Worm (Caenorhabditis elegans) whole organism, mixed stage, embryonic: Measurements from ENCODE around the gene ndg-4.
A peak's percentile ranks its signal among the peaks of the same experiment; 100 is the strongest.

Source experiments
- bed-3 ChIP-seq: fragments of 200-800 bp; sonication (Bioruptor generic); optimal IDR thresholded peaks from 3 replicates; lab custom pipeline; 2018; ENCODE audit warnings: mild to moderate bottlenecking, missing genetic modification characterization, moderate library complexity, missing compliant biosample characterization
- blmp-1 ChIP-seq: fragments of 150-350 bp; optimal IDR thresholded peaks from 2 replicates; lab custom pipeline; 2014; ENCODE audit warnings: missing biosample characterization, missing genetic modification characterization
- ceh-39 ChIP-seq: fragments of 150-350 bp; optimal IDR thresholded peaks from 2 replicates; lab custom pipeline; 2014; ENCODE audit warnings: missing biosample characterization, missing genetic modification characterization
- ceh-43 ChIP-seq: fragments of 200-800 bp; sonication (Bioruptor generic); optimal IDR thresholded peaks from 2 replicates; lab custom pipeline; 2018; ENCODE audit warnings: mild to moderate bottlenecking, missing genetic modification characterization, moderate library complexity, missing compliant biosample characterization
- ceh-83 ChIP-seq: fragments of 200-800 bp; sonication (Bioruptor generic); optimal IDR thresholded peaks from 2 replicates; lab custom pipeline; 2018; ENCODE audit warnings: mild to moderate bottlenecking, missing genetic modification characterization, missing compliant biosample characterization
- ces-1 ChIP-seq: fragments of 150-350 bp; optimal IDR thresholded peaks from 2 replicates; lab custom pipeline; 2014; ENCODE audit warnings: missing biosample characterization, missing genetic modification reagents, missing genetic modification characterization
- cnd-1 ChIP-seq: fragments of 200-800 bp; sonication (Bioruptor generic); optimal IDR thresholded peaks from 2 replicates; lab custom pipeline; 2018; ENCODE audit warnings: mild to moderate bottlenecking, missing genetic modification characterization, missing compliant biosample characterization
- elt-1 ChIP-seq: sonication (generic microtip); optimal IDR thresholded peaks from 2 replicates; lab custom pipeline; 2017; ENCODE audit warnings: missing genetic modification characterization, mild to moderate bottlenecking, missing compliant biosample characterization, antibody characterized with exemption, moderate library complexity, borderline replicate concordance; ENCODE audit not compliant: insufficient read depth
- elt-3 ChIP-seq: fragments of 150-350 bp; optimal IDR thresholded peaks from 2 replicates; lab custom pipeline; 2014; ENCODE audit warnings: missing biosample characterization, missing genetic modification characterization
- flh-1 ChIP-seq: fragments of 200-800 bp; sonication (Bioruptor generic); optimal IDR thresholded peaks from 2 replicates; lab custom pipeline; 2018; ENCODE audit warnings: mild to moderate bottlenecking, missing genetic modification characterization, moderate library complexity, missing compliant biosample characterization
- ham-2 ChIP-seq: fragments of 200-800 bp; sonication (Bioruptor generic); optimal IDR thresholded peaks from 2 replicates; lab custom pipeline; 2018; ENCODE audit warnings: mild to moderate bottlenecking, missing genetic modification characterization, missing compliant biosample characterization
- hlh-1 ChIP-seq: fragments of 150-350 bp; optimal IDR thresholded peaks from 2 replicates; lab custom pipeline; 2014; ENCODE audit warnings: missing biosample characterization, missing genetic modification reagents, missing genetic modification characterization
- lin-13 ChIP-seq: fragments of 150-350 bp; optimal IDR thresholded peaks from 2 replicates; lab custom pipeline; 2014; ENCODE audit warnings: missing biosample characterization, missing genetic modification characterization
- lin-32 ChIP-seq: fragments of 200-800 bp; sonication (Bioruptor generic); optimal IDR thresholded peaks from 2 replicates; lab custom pipeline; 2018; ENCODE audit warnings: mild to moderate bottlenecking, missing genetic modification characterization, missing compliant biosample characterization
- lsy-2 ChIP-seq: fragments of 150-350 bp; optimal IDR thresholded peaks from 2 replicates; lab custom pipeline; 2014; ENCODE audit warnings: missing biosample characterization, missing genetic modification characterization
- mep-1 ChIP-seq: fragments of 150-350 bp; optimal IDR thresholded peaks from 2 replicates; lab custom pipeline; 2017; ENCODE audit warnings: missing biosample characterization, missing genetic modification reagents, missing genetic modification characterization, inconsistent platforms
- nhr-12 ChIP-seq: fragments of 150-350 bp; optimal IDR thresholded peaks from 2 replicates; lab custom pipeline; 2014; ENCODE audit warnings: missing biosample characterization, missing genetic modification characterization
- nhr-2 ChIP-seq: fragments of 150-350 bp; optimal IDR thresholded peaks from 2 replicates; lab custom pipeline; 2014; ENCODE audit warnings: missing biosample characterization, missing genetic modification characterization
- nhr-237 ChIP-seq: fragments of 150-350 bp; optimal IDR thresholded peaks from 2 replicates; lab custom pipeline; 2014; ENCODE audit warnings: missing biosample characterization, missing genetic modification characterization
- nhr-28 ChIP-seq: fragments of 150-350 bp; optimal IDR thresholded peaks from 2 replicates; lab custom pipeline; 2014; ENCODE audit warnings: missing biosample characterization, missing genetic modification characterization
- nhr-76 ChIP-seq: sonication (generic microtip); optimal IDR thresholded peaks from 2 replicates; lab custom pipeline; 2017; ENCODE audit warnings: missing biosample characterization, missing genetic modification characterization
- pha-4 ChIP-seq: fragments of 150-350 bp; optimal IDR thresholded peaks from 2 replicates; lab custom pipeline; 2018; ENCODE audit warnings: missing biosample characterization, missing genetic modification reagents, missing genetic modification characterization
- snpc-4 ChIP-seq: fragments of 150-350 bp; optimal IDR thresholded peaks from 2 replicates; lab custom pipeline; 2014; ENCODE audit warnings: missing biosample characterization, missing genetic modification characterization
- sptf-1 ChIP-seq: sonication (generic microtip); optimal IDR thresholded peaks from 2 replicates; lab custom pipeline; 2017; ENCODE audit warnings: mild to moderate bottlenecking, missing genetic modification characterization, moderate library complexity, missing compliant biosample characterization
- tbx-8 ChIP-seq: fragments of 200-800 bp; sonication (Bioruptor generic); optimal IDR thresholded peaks from 2 replicates; lab custom pipeline; 2018; ENCODE audit warnings: mild to moderate bottlenecking, missing genetic modification characterization, moderate library complexity, missing compliant biosample characterization
- unc-120 ChIP-seq: sonication (generic microtip); optimal IDR thresholded peaks from 2 replicates; lab custom pipeline; 2017; ENCODE audit warnings: missing genetic modification characterization, missing compliant biosample characterization; ENCODE audit not compliant: poor library complexity, severe bottlenecking
- zip-8 ChIP-seq: fragments of 150-350 bp; optimal IDR thresholded peaks from 2 replicates; lab custom pipeline; 2014; ENCODE audit warnings: missing biosample characterization, missing genetic modification characterization
- ztf-11 ChIP-seq: fragments of 150-350 bp; optimal IDR thresholded peaks from 2 replicates; lab custom pipeline; 2014; ENCODE audit warnings: missing biosample characterization, missing genetic modification characterization

ndg-4 gene

DNA sequence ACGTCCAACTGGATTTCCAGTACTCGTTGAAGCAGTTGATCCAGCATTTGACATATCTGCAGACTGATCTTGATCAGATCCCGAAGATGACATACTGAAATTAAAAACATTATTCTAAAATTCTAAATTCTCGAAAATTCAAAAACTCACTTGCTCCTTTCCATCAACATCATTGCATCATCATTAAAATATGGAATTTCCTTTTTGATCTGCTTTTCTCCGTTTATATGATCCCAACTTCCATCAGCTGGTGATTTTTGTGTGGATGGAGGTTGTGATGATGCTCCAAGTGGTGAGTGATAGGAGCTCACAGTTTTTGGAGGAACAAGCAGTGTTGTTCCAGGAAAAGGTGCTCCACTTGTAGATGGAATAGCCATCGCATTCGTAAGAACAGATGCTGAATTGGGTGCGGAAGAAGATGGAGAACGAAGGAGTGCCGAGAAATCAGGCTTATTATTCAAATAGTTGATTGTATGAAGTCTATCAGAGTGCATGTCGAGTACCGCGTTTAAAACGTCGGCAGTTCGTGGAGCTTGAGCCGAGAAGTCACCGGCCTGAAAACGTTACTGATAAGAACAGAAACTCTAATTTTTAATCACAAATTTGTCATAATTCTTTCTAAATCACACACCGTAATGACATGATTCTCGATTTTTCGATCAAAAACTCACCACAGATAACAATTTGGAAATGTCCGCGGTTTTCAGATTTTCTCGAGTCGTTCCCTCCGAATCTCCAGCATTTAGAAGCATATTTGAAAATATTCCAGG lies 26.0 kb upstream of the ndg-4 start:
- no peak for TF ChIP-seq blmp-1 (tag; lab: Kevin White, UChicago)
- TF ChIP-seq tbx-8 (GFP tag; lab: Kevin White, UChicago) = no peak
- no peak for TF ChIP-seq hlh-1 (tag; lab: Kevin White, UChicago)
- TF ChIP-seq snpc-4 (tag; lab: Kevin White, UChicago) = no peak
- no peak for TF ChIP-seq ceh-39 (tag; lab: Kevin White, UChicago)
- no peak for TF ChIP-seq lin-13 (tag; lab: Kevin White, UChicago)
- TF ChIP-seq lin-32 (GFP tag; lab: Kevin White, UChicago) = no peak
- TF ChIP-seq ces-1 (GFP tag; lab: Kevin White, UChicago) = no peak
- TF ChIP-seq sptf-1 (tag; lab: Kevin White, UChicago) = no peak
- TF ChIP-seq unc-120 = no peak
- no peak for TF ChIP-seq mep-1
- TF ChIP-seq ceh-83 (GFP tag; lab: Kevin White, UChicago) = no peak
- no peak for TF ChIP-seq elt-3
- TF ChIP-seq ceh-43 = no peak
- TF ChIP-seq nhr-237 (tag; lab: Kevin White, UChicago) = no peak
- TF ChIP-seq ham-2 (GFP tag; lab: Kevin White, UChicago) = no peak
- TF ChIP-seq cnd-1 = no peak
- no peak for TF ChIP-seq nhr-12

DNA sequence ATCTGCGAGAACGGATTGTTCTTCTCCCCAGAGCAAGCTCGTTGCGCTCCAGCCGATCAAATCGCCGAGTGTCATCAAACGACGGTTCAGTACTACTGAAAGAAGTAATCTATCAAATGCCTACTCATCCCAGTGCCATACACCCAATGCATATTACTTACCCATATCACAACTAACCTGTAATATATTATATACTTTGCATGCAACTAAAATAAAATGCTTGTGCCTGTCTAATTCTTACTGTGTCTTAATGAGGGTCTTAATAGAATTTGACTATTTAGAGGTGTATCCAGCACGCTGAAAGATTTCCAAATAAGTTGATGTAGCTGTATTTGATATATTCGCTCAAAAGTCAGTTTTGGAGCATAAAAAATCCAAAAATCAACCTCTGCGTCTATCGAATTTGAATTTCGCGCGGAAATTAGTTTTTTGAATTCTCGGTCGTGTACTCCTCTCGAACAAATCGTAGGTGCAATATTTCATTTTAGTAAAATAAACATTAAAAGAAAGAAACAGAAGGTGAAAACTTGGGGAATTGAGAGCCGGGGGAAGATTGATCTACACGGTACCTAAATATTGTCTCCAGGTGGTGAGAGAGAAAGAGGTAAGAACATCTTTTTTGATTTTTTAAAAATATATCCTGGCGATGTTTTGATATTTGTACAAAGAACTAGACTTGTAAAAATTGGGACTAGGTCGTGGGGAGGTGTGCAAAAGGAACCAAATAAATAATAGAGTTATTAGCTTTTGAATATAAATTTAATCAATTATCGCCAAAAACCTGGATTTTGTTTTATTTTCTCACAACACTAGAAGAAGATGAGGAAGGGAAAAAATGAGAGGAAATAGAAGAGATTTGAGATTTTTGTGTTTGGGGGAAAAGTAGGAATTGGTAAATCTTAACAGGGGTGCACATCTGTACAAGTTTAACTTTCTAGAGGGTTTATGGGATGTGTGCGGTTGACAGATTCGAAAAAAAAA lies 24.3 kb upstream of the ndg-4 start:
- TF ChIP-seq nhr-2 (tag; lab: Kevin White, UChicago) = no peak
- TF ChIP-seq pha-4 = no peak
- TF ChIP-seq ceh-83 (GFP tag; lab: Kevin White, UChicago) = peak; percentile 62
- TF ChIP-seq cnd-1 = peak; percentile 25
- TF ChIP-seq ceh-43 = no peak
- no peak for TF ChIP-seq ceh-39 (tag; lab: Kevin White, UChicago)
- TF ChIP-seq ces-1 (GFP tag; lab: Kevin White, UChicago) = no peak
- peak; percentile 21 for TF ChIP-seq sptf-1 (tag; lab: Kevin White, UChicago)
- no peak for TF ChIP-seq nhr-28
- TF ChIP-seq zip-8 (tag; lab: Kevin White, UChicago) = no peak

- TF ChIP-seq nhr-76 (tag; lab: Kevin White, UChicago) (no peak), ceh-83 (GFP tag; lab: Kevin White, UChicago) (no peak), blmp-1 (tag; lab: Kevin White, UChicago) (no peak), snpc-4 (tag; lab: Kevin White, UChicago) (no peak), elt-3 (no peak), nhr-2 (tag; lab: Kevin White, UChicago) (no peak), ztf-11 (no peak), hlh-1 (tag; lab: Kevin White, UChicago) (no peak)
Measured at ce11 chrIII:4488892-4489409, 21.8 kb upstream of the ndg-4 start, which contains the start of gene cpg-1. cpg-1 (plus strand) TSS chrIII:4489359.

DNA sequence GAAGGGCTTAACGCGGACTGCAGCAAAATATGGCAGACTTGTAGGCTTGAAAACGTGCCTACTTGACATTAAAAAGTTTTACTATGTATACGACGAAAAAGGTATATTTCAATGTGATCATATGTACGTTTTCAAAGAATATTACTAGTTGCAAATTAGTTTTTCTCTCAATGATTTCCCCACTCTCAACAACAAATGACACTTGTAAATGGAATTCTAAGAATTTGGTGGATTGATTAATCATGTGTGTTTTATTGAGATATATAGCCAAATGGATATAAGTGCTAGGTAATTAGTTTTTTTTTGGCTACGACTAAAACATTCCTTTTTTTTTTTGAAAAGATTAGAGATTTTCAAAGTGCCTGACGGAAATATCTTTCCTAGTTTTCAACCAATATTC lies 20.1 kb upstream of the ndg-4 start:
- TF ChIP-seq hlh-1 (tag; lab: Kevin White, UChicago) (no peak), blmp-1 (tag; lab: Kevin White, UChicago) (no peak), lin-13 (tag; lab: Kevin White, UChicago) (no peak), flh-1 (GFP tag; lab: Kevin White, UChicago) (no peak), nhr-28 (no peak), nhr-2 (tag; lab: Kevin White, UChicago) (no peak), nhr-76 (tag; lab: Kevin White, UChicago) (no peak), bed-3 (GFP tag; lab: Kevin White, UChicago) (no peak), ceh-39 (tag; lab: Kevin White, UChicago) (no peak)

ce11 chrIII:4482986-4483385 lies 15.8 kb upstream of the ndg-4 start:
- no peak for TF ChIP-seq ceh-83 (GFP tag; lab: Kevin White, UChicago)
- no peak for TF ChIP-seq hlh-1 (tag; lab: Kevin White, UChicago)
- no peak for TF ChIP-seq nhr-2 (tag; lab: Kevin White, UChicago)
- no peak for TF ChIP-seq zip-8 (tag; lab: Kevin White, UChicago)
- no peak for TF ChIP-seq ces-1 (GFP tag; lab: Kevin White, UChicago)
- no peak for TF ChIP-seq elt-3
- no peak for TF ChIP-seq lsy-2 (tag; lab: Kevin White, UChicago)
- TF ChIP-seq elt-1 (tag; lab: Kevin White, UChicago) = no peak
- TF ChIP-seq snpc-4 (tag; lab: Kevin White, UChicago) = no peak
- no peak for TF ChIP-seq flh-1 (GFP tag; lab: Kevin White, UChicago)
- TF ChIP-seq ceh-43 = no peak
- TF ChIP-seq bed-3 (GFP tag; lab: Kevin White, UChicago) = no peak
- no peak for TF ChIP-seq nhr-237 (tag; lab: Kevin White, UChicago)
- TF ChIP-seq mep-1 = no peak
